Worm (Caenorhabditis elegans): ENCODE results near the gene R07A4.4.

R07A4.4 gene

ce11 chrX:10766966-10767644, 9.6 kb upstream of the R07A4.4 start:
- TF ChIP-seq unc-62 (GFP tag; optimal IDR thresholded peaks at IDR 0.05): no peak

DNA sequence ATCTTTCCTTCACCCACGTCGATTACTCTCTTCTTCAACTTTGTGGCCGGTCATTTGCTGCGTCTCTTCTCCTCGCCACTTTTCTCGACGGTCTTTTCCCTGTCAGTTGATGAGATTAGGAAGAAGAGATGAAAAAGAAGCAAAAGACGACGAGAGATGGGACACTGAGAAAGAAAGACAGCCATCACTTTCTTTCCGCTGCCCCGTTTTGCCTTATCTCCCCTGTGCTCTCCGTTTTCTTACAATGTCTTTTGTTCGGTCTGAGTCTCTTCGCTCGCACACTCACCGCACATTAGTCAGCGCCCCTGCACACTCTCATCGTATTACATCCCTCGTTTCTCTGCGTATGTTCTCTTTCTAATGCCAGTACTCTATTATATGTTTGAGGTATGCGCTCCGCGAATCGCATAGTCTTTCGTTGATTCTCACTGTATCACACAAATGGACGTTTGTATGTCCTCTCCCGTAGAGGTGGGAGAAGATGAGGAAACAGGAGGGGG, 8.7 kb upstream of the R07A4.4 start:
- no peak for TF ChIP-seq unc-62 (GFP tag; optimal IDR thresholded peaks at IDR 0.05)

- TF ChIP-seq unc-62 (GFP tag; optimal IDR thresholded peaks at IDR 0.05): no peak
Observed at ce11 chrX:10763383-10763782, 5.9 kb upstream of the R07A4.4 start.

DNA sequence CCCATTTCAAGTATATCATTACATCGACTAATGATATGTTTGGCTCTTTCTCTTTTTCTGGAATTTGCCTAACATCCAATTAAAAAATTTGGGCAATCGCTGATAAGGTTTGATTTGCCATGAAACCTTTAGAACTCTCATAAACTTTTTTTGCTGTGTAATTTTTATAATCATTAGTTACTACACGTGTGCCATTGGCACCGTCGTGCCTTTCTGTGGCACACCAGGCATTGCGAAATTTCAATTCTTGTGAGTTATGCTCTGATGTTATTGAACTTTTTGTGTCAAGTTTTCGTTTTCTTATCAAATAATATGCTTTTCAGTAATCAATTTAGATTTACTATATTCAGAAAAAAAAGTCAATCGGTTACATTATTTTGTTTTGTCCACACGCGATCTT, 3.5 kb upstream of the R07A4.4 start:
- no peak for TF ChIP-seq unc-62 (GFP tag; optimal IDR thresholded peaks at IDR 0.05)

- no peak for TF ChIP-seq unc-62 (GFP tag; optimal IDR thresholded peaks at IDR 0.05)
Observed at ce11 chrX:10758453-10758852, 945 bp upstream of the R07A4.4 start.

- TF ChIP-seq unc-62 (GFP tag; optimal IDR thresholded peaks at IDR 0.05): no peak
Observed at ce11 chrX:10756185-10756584, 1.3 kb downstream of the R07A4.4 start.

- TF ChIP-seq unc-62 (GFP tag; optimal IDR thresholded peaks at IDR 0.05): no peak
Observed at ce11 chrX:10754532-10754931, 3.0 kb downstream of the R07A4.4 start.

ce11 chrX:10753403-10753802, 4.1 kb downstream of the R07A4.4 start, which contains the start of gene R07A4.3:
Gene R07A4.3, plus strand, starts transcription at chrX:10753703.
- TF ChIP-seq unc-62 (GFP tag; optimal IDR thresholded peaks at IDR 0.05): no peak

ce11 chrX:10748145-10748544, 9.4 kb downstream of the R07A4.4 start:
- TF ChIP-seq unc-62 (GFP tag; optimal IDR thresholded peaks at IDR 0.05): no peak

ce11 chrX:10746388-10746787, 11.1 kb downstream of the R07A4.4 start, which contains the start of gene R07A4.2:
Gene R07A4.2, minus strand, starts transcription at chrX:10746488.
- no peak for TF ChIP-seq unc-62 (GFP tag; optimal IDR thresholded peaks at IDR 0.05)

DNA sequence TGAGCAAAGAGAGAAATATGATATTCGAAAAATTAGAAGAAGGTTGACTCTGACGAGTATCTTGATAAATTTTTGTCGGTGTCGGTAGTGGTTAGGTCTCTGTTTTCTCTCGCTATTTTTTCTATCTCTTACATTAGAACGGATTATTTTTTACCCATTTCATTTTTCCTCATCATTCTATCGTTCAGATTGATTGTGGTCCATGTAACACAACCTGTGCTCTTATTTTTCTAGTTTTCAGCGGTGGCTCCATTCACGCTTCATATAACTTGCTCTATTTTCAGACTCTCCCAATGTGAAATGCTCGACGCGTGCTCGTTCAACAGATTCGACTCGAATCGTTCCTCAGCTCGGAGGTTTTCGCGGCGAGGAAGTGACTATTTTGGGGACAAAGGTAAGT, 23.5 kb downstream of the R07A4.4 start, which contains the start of gene egl-36:
Gene egl-36 (plus strand): TSS at position 301 of the 400 bp plus-strand sequence.
- TF ChIP-seq unc-62 (GFP tag; optimal IDR thresholded peaks at IDR 0.05): no peak

- TF ChIP-seq unc-62 (GFP tag; optimal IDR thresholded peaks at IDR 0.05): no peak
Observed at ce11 chrX:10731837-10732236, 25.7 kb downstream of the R07A4.4 start.

DNA sequence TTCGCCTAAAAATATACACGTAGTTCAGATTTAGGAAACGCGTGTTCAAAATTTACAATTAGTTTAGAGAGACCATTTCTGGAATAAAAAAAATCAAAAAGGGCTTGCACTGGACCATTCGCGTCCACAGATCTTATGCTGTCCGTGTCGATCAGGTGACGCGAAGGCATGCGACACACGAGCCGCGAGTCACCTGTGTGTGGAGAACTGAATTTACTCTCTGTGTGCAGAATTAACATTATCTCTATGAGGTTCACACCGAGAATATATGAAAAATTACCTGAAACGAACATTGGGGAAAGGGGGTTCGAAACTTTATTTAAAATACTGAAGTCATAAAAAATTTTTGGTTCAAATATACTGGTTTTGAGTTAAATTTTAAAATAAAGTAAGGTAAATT, 29.8 kb downstream of the R07A4.4 start:
- TF ChIP-seq unc-62 (GFP tag; optimal IDR thresholded peaks at IDR 0.05): no peak

- TF ChIP-seq unc-62 (GFP tag; optimal IDR thresholded peaks at IDR 0.05): no peak
Observed at ce11 chrX:10721954-10722353, 35.6 kb downstream of the R07A4.4 start, which contains the start of gene mbr-1. Gene mbr-1, minus strand, starts transcription at chrX:10722054.

DNA sequence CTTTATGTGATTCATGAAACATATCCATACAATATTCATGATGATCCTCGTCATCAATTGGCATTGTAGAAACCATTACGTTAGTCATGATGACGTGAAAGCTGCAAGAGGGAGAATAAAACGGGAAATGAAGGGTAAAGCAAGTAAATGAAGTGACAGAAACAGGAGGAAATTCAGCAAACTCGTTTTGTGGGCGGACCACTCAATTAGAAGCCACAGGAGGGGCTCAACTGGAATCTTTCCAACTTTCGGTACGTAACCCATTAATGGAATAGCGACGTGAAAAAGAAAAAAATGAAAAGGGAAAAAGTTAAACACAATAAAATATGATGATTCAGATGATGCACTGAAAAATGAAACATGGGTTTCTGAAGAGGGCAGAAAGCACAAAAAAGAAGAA, 40.5 kb downstream of the R07A4.4 start, which contains the start of gene T01C1.4:
Gene T01C1.4 (minus strand): TSS at position 101 of the 400 bp plus-strand sequence.
- no peak for TF ChIP-seq unc-62 (GFP tag; optimal IDR thresholded peaks at IDR 0.05)

DNA sequence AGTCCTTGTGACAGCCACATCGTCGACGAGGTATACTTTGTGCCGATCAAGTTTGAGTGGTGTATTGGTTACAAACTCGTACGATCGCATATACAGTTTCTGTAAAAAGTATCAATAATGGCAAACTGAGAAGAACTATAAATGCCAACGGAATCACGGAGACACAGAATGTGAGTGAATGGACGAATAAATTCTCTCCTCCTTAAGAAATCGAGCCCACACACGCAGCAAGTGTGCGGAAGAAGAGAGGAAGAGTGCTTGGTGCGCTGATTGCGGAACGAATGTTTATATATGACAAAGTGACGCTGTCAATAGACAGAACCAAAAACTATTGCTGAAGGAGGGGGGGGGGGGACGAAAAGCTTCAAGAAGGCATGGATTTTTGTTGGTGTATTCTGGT, 45.7 kb downstream of the R07A4.4 start, which contains the start of gene rhgf-1:
Gene rhgf-1 (minus strand): TSS at position 101 of the 400 bp plus-strand sequence.
- TF ChIP-seq unc-62 (GFP tag; optimal IDR thresholded peaks at IDR 0.05): no peak

DNA sequence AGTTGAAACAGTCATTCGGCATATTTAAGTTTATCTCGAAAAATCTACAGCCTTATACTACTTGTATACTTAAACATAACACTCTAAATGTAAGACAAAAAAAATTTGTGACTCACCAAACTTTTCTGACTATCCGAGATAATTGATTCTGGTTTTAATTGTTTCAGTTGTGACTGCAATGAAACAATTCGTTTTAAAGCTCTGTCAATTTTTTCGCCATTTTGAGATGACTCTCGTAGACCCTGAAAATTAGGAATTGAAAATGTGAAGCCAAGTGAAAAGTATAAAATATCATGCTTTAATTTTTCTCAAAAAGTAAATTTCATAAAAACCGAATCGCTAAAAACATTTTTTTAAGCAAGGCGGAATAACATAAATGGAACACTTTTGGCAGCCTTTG, 53.2 kb downstream of the R07A4.4 start:
- no peak for TF ChIP-seq unc-62 (GFP tag; optimal IDR thresholded peaks at IDR 0.05)

All from whole organism, dauer.